Worm (Caenorhabditis elegans): ENCODE data around the gene E03H12.4.

E03H12.4 gene

ce11 chrIV:5028978-5029377, 46.6 kb downstream of the E03H12.4 start, which contains the start of the genes best-6 and C09B9.2:
best-6 (minus strand) TSS chrIV:5029078.
C09B9.2 (plus strand) TSS chrIV:5029291.
- TF ChIP-seq lin-26 (GFP tag; IDR thresholded peaks at IDR 0.05), result no peak
- no peak for TF ChIP-seq T26A5.8 (tag; optimal IDR thresholded peaks at IDR 0.05)
- no peak for TF ChIP-seq ztf-26 (tag; optimal IDR thresholded peaks at IDR 0.05)
- TF ChIP-seq let-607 (tag; optimal IDR thresholded peaks at IDR 0.05), result no peak
- TF ChIP-seq unc-62 (GFP tag; optimal IDR thresholded peaks at IDR 0.05), result no peak
- no peak for TF ChIP-seq pbrm-1 (GFP tag; IDR thresholded peaks at IDR 0.05)
- no peak for TF ChIP-seq madf-6 (GFP tag; IDR thresholded peaks at IDR 0.05)
- no peak for TF ChIP-seq Y67H2A.10 (GFP tag; conservative IDR thresholded peaks at IDR 0.05)
- TF ChIP-seq Y53F4B.3 (GFP tag; IDR thresholded peaks at IDR 0.05), result no peak
- TF ChIP-seq ceh-40 (GFP tag; IDR thresholded peaks at IDR 0.05), result no peak
- no peak for TF ChIP-seq ekl-4 (GFP tag; IDR thresholded peaks at IDR 0.05)

- TF ChIP-seq F23B12.7 (tag; optimal IDR thresholded peaks at IDR 0.05; ENCODE audit: insufficient read depth) (no peak), pha-4 (tag; optimal IDR thresholded peaks at IDR 0.05) (no peak), ceh-40 (GFP tag; IDR thresholded peaks at IDR 0.05) (no peak), hsf-1 (GFP tag; IDR thresholded peaks at IDR 0.05) (no peak), lir-1 (GFP tag; conservative IDR thresholded peaks at IDR 0.05) (no peak), ZK185.1 (tag; optimal IDR thresholded peaks at IDR 0.05; ENCODE audit: poor library complexity, severe bottlenecking) (no peak), ztf-25 (GFP tag; IDR thresholded peaks at IDR 0.05) (no peak), dpl-1 (GFP tag; optimal IDR thresholded peaks at IDR 0.05) (no peak), snpc-4 (GFP tag; optimal IDR thresholded peaks at IDR 0.05) (no peak), snpc-4 (tag; optimal IDR thresholded peaks at IDR 0.05) (no peak), ztf-3 (GFP tag; optimal IDR thresholded peaks at IDR 0.05) (no peak), ceh-79 (tag; optimal IDR thresholded peaks at IDR 0.05) (no peak), F52B5.7 (tag; optimal IDR thresholded peaks at IDR 0.05) (no peak), Y56A3A.18 (GFP tag; IDR thresholded peaks at IDR 0.05) (no peak), mxl-1 (tag; optimal IDR thresholded peaks at IDR 0.05) (no peak), sea-2 (GFP tag; IDR thresholded peaks at IDR 0.05) (no peak), madf-8 (GFP tag; conservative IDR thresholded peaks at IDR 0.05) (no peak), pbrm-1 (GFP tag; IDR thresholded peaks at IDR 0.05) (no peak), madf-6 (GFP tag; IDR thresholded peaks at IDR 0.05) (no peak), T26A5.8 (tag; optimal IDR thresholded peaks at IDR 0.05) (no peak)
These were observed 49.0 kb downstream of the E03H12.4 start for ce11 chrIV:5031346-5031745.

- TF ChIP-seq lin-40 (tag; optimal IDR thresholded peaks at IDR 0.05) (no peak), ceh-58 (GFP tag; IDR thresholded peaks at IDR 0.05) (no peak), ceh-27 (GFP tag; optimal IDR thresholded peaks at IDR 0.05) (no peak), madf-10 (tag; optimal IDR thresholded peaks at IDR 0.05) (no peak), F55B11.4 (tag; optimal IDR thresholded peaks at IDR 0.05; ENCODE audit: borderline replicate concordance, insufficient read depth) (no peak), zfh-2 (GFP tag; conservative IDR thresholded peaks at IDR 0.05) (no peak), bed-1 (GFP tag; IDR thresholded peaks at IDR 0.05) (no peak), ceh-91 (GFP tag; IDR thresholded peaks at IDR 0.05) (no peak)
These were observed 50.9 kb downstream of the E03H12.4 start, which contains the start of gene C09B9.4 for ce11 chrIV:5033276-5033675. C09B9.4 (minus strand) TSS chrIV:5033376.

Data from whole organism, young adult.